Worm (Caenorhabditis elegans) whole organism, L4 larva: ENCODE measurements around the gene F49C5.16.

Experiments used
- ctbp-1 ChIP-seq: fragments of 200-800 bp; sonication (Bioruptor generic); IDR thresholded peaks from 2 replicates; pipeline ENCODE4 v1.3.6; 2022; ENCODE audit warnings: missing genetic modification reagents, missing genetic modification characterization, missing compliant biosample characterization
- pha-4 ChIP-seq, 2 experiments: fragments of 150-350 bp in 1 of 2; fragments of 200-800 bp in 1 of 2; sonication (Bioruptor generic) in 1 of 2; IDR thresholded peaks in 1 of 2; optimal IDR thresholded peaks in 1 of 2; 2 replicates each; pipeline versions ENCODE4 v1.3.6 to Lab custom; 2014 to 2022; ENCODE audit warnings: missing genetic modification characterization in 2 of 2, missing genetic modification reagents in 2 of 2, missing biosample characterization in 1 of 2, missing compliant biosample characterization in 1 of 2
- ztf-11 ChIP-seq: fragments of 150-350 bp; optimal IDR thresholded peaks from 2 replicates; lab custom pipeline; 2014; ENCODE audit warnings: missing biosample characterization, missing genetic modification characterization

DNA sequence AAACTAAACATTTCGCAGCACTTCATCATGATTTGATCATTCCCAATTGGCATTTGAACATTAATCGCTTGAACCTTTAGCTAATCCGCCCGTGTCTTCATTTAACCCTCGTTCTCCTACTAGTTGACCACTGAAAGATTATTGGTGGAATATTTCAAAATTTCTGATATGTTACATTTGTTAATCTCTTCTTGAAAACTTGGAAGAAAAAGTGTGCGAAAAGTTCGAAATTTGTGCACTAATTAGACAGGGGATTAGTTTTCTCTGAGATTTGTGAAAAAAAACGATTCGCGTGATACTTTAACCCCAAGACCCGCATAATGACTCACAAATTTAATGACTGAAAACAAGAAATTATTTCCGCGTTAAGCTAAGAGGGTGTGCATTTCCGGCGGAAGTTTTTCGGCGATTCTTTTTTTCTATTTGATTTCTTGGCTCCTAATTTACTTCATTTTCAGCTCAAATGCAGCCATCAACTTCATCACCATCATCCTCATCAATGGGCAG, 12.3 kb upstream of the F49C5.16 start, which contains the start of gene nimk-1:
- TF ChIP-seq ctbp-1, result no peak
- no peak for TF ChIP-seq ztf-11 (tag; lab: Kevin White, UChicago)
- no peak for TF ChIP-seq pha-4 (GFP tag; IDR thresholded peaks at IDR 0.05; lab: Robert Waterston, UW)
- no peak for TF ChIP-seq pha-4 (tag; optimal IDR thresholded peaks at IDR 0.05; lab: Kevin White, UChicago)
